Worm (Caenorhabditis elegans): Measurements from ENCODE around the gene mrps-26.
A peak's percentile ranks its signal among the peaks of the same experiment; 100 is the strongest.

ce11 chrIII:5274715-5275355 is 40.4 kb downstream of the mrps-26 start, which contains the start of the genes daf-41 and toc-1:
- peak; percentile 11 for TF ChIP-seq rnt-1 (tag; optimal IDR thresholded peaks at IDR 0.05)
- no peak for TF ChIP-seq ama-1 (optimal IDR thresholded peaks at IDR 0.05)
- TF ChIP-seq ceh-8 (GFP tag; optimal IDR thresholded peaks at IDR 0.05): peak; percentile 16
- TF ChIP-seq aha-1 (tag; optimal IDR thresholded peaks at IDR 0.05): no peak
- no peak for TF ChIP-seq unc-98 (GFP tag; IDR thresholded peaks at IDR 0.05)
- no peak for TF ChIP-seq nhr-77 (tag; optimal IDR thresholded peaks at IDR 0.05)
- no peak for TF ChIP-seq nhr-28 (tag; optimal IDR thresholded peaks at IDR 0.05)
- TF ChIP-seq lin-15B (tag; optimal IDR thresholded peaks at IDR 0.05): peak; percentile 10
- no peak for TF ChIP-seq pag-3 (tag; optimal IDR thresholded peaks at IDR 0.05; ENCODE audit: borderline replicate concordance, insufficient read depth)
